Fruit fly (Drosophila melanogaster) whole organism, wandering third instar larva: ENCODE measurements around the gene CG43400.
A peak's percentile ranks its signal among the peaks of the same experiment; 100 is the strongest.

ENCODE experiments used
- Abd-B ChIP-seq: fragments of >200 bp; optimal IDR thresholded peaks from 2 replicates; lab custom pipeline; 2017; ENCODE audit warnings: missing biosample characterization, missing genetic modification characterization
- CG32264 ChIP-seq: fragments of 200-800 bp; sonication (Bioruptor generic); optimal IDR thresholded peaks from 2 replicates; lab custom pipeline; 2016; ENCODE audit warnings: missing biosample characterization, missing genetic modification characterization
- CG9705 ChIP-seq: fragments of 200-800 bp; sonication (Bioruptor generic); optimal IDR thresholded peaks from 2 replicates; lab custom pipeline; 2018; ENCODE audit warnings: missing biosample characterization, mild to moderate bottlenecking, missing genetic modification characterization
- CrebA ChIP-seq: fragments of 200-800 bp; sonication (Bioruptor generic); optimal IDR thresholded peaks from 2 replicates; lab custom pipeline; 2016; ENCODE audit warnings: missing biosample characterization, mild to moderate bottlenecking, missing genetic modification characterization, borderline replicate concordance
- Dfd ChIP-seq: fragments of >200 bp; optimal IDR thresholded peaks from 2 replicates; lab custom pipeline; 2017; ENCODE audit warnings: missing biosample characterization, missing genetic modification characterization
- Dif ChIP-seq: fragments of 200-275, 200-300 bp; sonication (Bioruptor generic); optimal IDR thresholded peaks from 2 replicates; lab custom pipeline; 2018; ENCODE audit warnings: missing biosample characterization, missing genetic modification characterization; ENCODE audit not compliant: partially characterized antibody
- HLH106 ChIP-seq: fragments of 200-800 bp; optimal IDR thresholded peaks from 3 replicates; lab custom pipeline; 2019; ENCODE audit warnings: missing biosample characterization, mild to moderate bottlenecking, missing genetic modification characterization, moderate library complexity
- Hnf4 ChIP-seq: fragments of 200-800 bp; sonication (Bioruptor generic); optimal IDR thresholded peaks from 2 replicates; lab custom pipeline; 2016; ENCODE audit warnings: missing biosample characterization, mild to moderate bottlenecking, missing genetic modification characterization
- Hr83 ChIP-seq: fragments of 200-300 bp; sonication (Bioruptor generic); optimal IDR thresholded peaks from 2 replicates; lab custom pipeline; 2016; ENCODE audit warnings: missing biosample characterization, mild to moderate bottlenecking, missing genetic modification characterization, moderate library complexity; ENCODE audit not compliant: poor library complexity, severe bottlenecking
- Jra ChIP-seq: sonication (Bioruptor generic); optimal IDR thresholded peaks from 2 replicates; lab custom pipeline; 2016; ENCODE audit warnings: missing biosample characterization, missing genetic modification characterization
- Mio ChIP-seq: sonication (Bioruptor generic); optimal IDR thresholded peaks from 2 replicates; lab custom pipeline; 2016; ENCODE audit warnings: missing biosample characterization, missing genetic modification characterization
- Myc ChIP-seq: fragments of >200 bp; optimal IDR thresholded peaks from 2 replicates; lab custom pipeline; 2017
- N ChIP-seq: fragments of >200 bp; optimal IDR thresholded peaks from 2 replicates; lab custom pipeline; 2018; ENCODE audit warnings: missing biosample characterization, missing external identifiers, missing genetic modification characterization
- OdsH ChIP-seq: fragments of 200-800 bp; sonication (Bioruptor generic); optimal IDR thresholded peaks from 2 replicates; lab custom pipeline; 2016; ENCODE audit warnings: missing biosample characterization, mild to moderate bottlenecking, missing genetic modification characterization
- Rel ChIP-seq, 2 experiments: fragments of 200-800 bp; sonication (Bioruptor generic) in 1 of 2; optimal IDR thresholded peaks; 2 replicates in 1 of 2; 3 replicates in 1 of 2; lab custom pipeline; 2016 to 2019; ENCODE audit warnings: mild to moderate bottlenecking in 2 of 2, missing biosample characterization in 2 of 2, missing genetic modification characterization in 2 of 2, moderate library complexity in 1 of 2
- Sp1 ChIP-seq: fragments of 200-800 bp; sonication (Bioruptor generic); optimal IDR thresholded peaks from 3 replicates; lab custom pipeline; 2019; ENCODE audit warnings: missing biosample characterization, mild to moderate bottlenecking, missing genetic modification characterization, moderate library complexity
- Vsx2 ChIP-seq: fragments of 200-300, 225-300 bp; sonication (Bioruptor generic); optimal IDR thresholded peaks from 2 replicates; lab custom pipeline; 2018; ENCODE audit warnings: missing biosample characterization, missing genetic modification characterization; ENCODE audit not compliant: partially characterized antibody
- br ChIP-seq: fragments of 200-800 bp; sonication (Bioruptor generic); optimal IDR thresholded peaks from 2 replicates; lab custom pipeline; 2016; ENCODE audit warnings: missing biosample characterization, missing genetic modification characterization
- dl ChIP-seq, 2 experiments: fragments of 175-275, 200-275 bp in 1 of 2; fragments of 200-275 bp in 1 of 2; sonication (Bioruptor generic); optimal IDR thresholded peaks; lab custom pipeline; 2018; ENCODE audit warnings: mild to moderate bottlenecking in 2 of 2, missing biosample characterization in 2 of 2, missing genetic modification characterization in 2 of 2, moderate library complexity in 2 of 2; ENCODE audit not compliant: partially characterized antibody in 2 of 2, insufficient read depth in 1 of 2
- dmrt93B ChIP-seq: fragments of 200-800 bp; sonication (Bioruptor generic); optimal IDR thresholded peaks from 2 replicates; lab custom pipeline; 2018; ENCODE audit warnings: missing biosample characterization, mild to moderate bottlenecking, missing genetic modification characterization
- ey ChIP-seq: fragments of 200-800 bp; sonication (Bioruptor generic); optimal IDR thresholded peaks from 2 replicates; lab custom pipeline; 2016; ENCODE audit warnings: missing biosample characterization, missing genetic modification characterization
- foxo ChIP-seq, 2 experiments: fragments of 200-800 bp; sonication (Bioruptor generic); optimal IDR thresholded peaks; 2 replicates in 1 of 2; 3 replicates in 1 of 2; lab custom pipeline; 2016 to 2017; ENCODE audit warnings: missing biosample characterization in 2 of 2, missing genetic modification characterization in 2 of 2
- fru ChIP-seq: fragments of 200-800 bp; sonication (Bioruptor generic); optimal IDR thresholded peaks from 3 replicates; lab custom pipeline; 2016; ENCODE audit warnings: missing biosample characterization, mild to moderate bottlenecking, missing genetic modification characterization
- h ChIP-seq: fragments of 200-800 bp; sonication (Bioruptor generic); optimal IDR thresholded peaks from 3 replicates; lab custom pipeline; 2016; ENCODE audit warnings: missing biosample characterization, mild to moderate bottlenecking, missing genetic modification characterization
- jim ChIP-seq: fragments of 175-275, 200-325 bp; sonication (Bioruptor generic); optimal IDR thresholded peaks from 2 replicates; lab custom pipeline; 2016; ENCODE audit warnings: missing biosample characterization, mild to moderate bottlenecking, missing genetic modification characterization
- lola ChIP-seq: fragments of >200 bp; optimal IDR thresholded peaks from 2 replicates; lab custom pipeline; 2017; ENCODE audit warnings: missing biosample characterization, missing genetic modification characterization
- psq ChIP-seq: fragments of 200-800 bp; sonication (Bioruptor generic); optimal IDR thresholded peaks from 3 replicates; lab custom pipeline; 2017; ENCODE audit warnings: missing biosample characterization, mild to moderate bottlenecking, missing genetic modification characterization, moderate library complexity
- rgr ChIP-seq: fragments of 200-800 bp; sonication (Bioruptor generic); optimal IDR thresholded peaks from 3 replicates; lab custom pipeline; 2016; ENCODE audit warnings: missing biosample characterization, mild to moderate bottlenecking, missing genetic modification characterization
- sage ChIP-seq: fragments of 200-800 bp; sonication (Bioruptor generic); optimal IDR thresholded peaks from 2 replicates; lab custom pipeline; 2016; ENCODE audit warnings: missing biosample characterization, mild to moderate bottlenecking, missing genetic modification characterization
- sv ChIP-seq: fragments of 200-800 bp; sonication (Bioruptor generic); optimal IDR thresholded peaks from 3 replicates; lab custom pipeline; 2016; ENCODE audit warnings: missing biosample characterization, missing genetic modification characterization
- usp ChIP-seq: fragments of >200 bp; optimal IDR thresholded peaks from 2 replicates; lab custom pipeline; 2017; ENCODE audit warnings: missing biosample characterization, missing genetic modification characterization
- woc ChIP-seq: sonication (Bioruptor generic); optimal IDR thresholded peaks from 2 replicates; lab custom pipeline; 2016; ENCODE audit warnings: missing biosample characterization, mild to moderate bottlenecking, missing genetic modification characterization

CG43400 gene

DNA sequence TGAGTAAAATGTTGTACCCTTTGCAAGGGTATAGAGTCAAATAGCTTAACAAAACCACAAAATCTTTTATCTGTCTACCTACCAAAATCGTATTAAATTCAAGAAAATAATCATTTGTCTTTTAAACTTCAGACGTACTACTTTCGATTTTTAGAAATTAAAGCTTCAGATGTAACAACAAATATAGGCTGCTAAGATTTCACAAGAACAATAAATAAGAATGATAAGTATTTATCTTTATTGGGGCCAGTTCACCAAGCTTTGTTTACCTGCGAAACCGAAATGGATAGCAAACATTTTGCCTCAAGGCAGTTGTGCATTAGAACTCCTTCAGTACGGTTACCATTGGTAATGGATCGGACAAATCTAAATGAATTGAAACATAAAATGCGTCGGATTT is at the start of gene CG43400:
Gene CG43400 (plus strand): TSS at position 301 of the 400 bp plus-strand sequence.
- no peak for TF ChIP-seq N (GFP tag; lab: Kevin White, UChicago)
- TF ChIP-seq jim (GFP tag; lab: Kevin White, UChicago) = no peak
- TF ChIP-seq Abd-B (GFP tag; lab: Kevin White, UChicago) = no peak
- TF ChIP-seq Jra = no peak
- TF ChIP-seq CG32264 (GFP tag; lab: Kevin White, UChicago) = no peak
- TF ChIP-seq foxo (GFP tag; optimal IDR thresholded peaks at IDR 0.05; lab: Kevin White, UChicago) = no peak
- no peak for TF ChIP-seq Sp1 (GFP tag; lab: Kevin White, UChicago)
- TF ChIP-seq Myc (lab: Kevin White, UChicago) = no peak
- no peak for TF ChIP-seq Dfd (GFP tag; lab: Kevin White, UChicago)
- TF ChIP-seq sage (GFP tag; lab: Kevin White, UChicago) = no peak
- no peak for TF ChIP-seq Rel (GFP tag; optimal IDR thresholded peaks at IDR 0.05; lab: Kevin White, UChicago)
- TF ChIP-seq Rel (tag; optimal IDR thresholded peaks at IDR 0.05; lab: Kevin White, UChicago) = no peak
- no peak for TF ChIP-seq Vsx2 (GFP tag; lab: Kevin White, UChicago)
- no peak for TF ChIP-seq Hnf4 (GFP tag; lab: Kevin White, UChicago)
- TF ChIP-seq br (GFP tag; lab: Kevin White, UChicago) = no peak
- TF ChIP-seq ey (GFP tag; lab: Kevin White, UChicago) = no peak
- TF ChIP-seq woc (GFP tag; lab: Kevin White, UChicago) = no peak
- no peak for TF ChIP-seq fru (GFP tag; lab: Kevin White, UChicago)

DNA sequence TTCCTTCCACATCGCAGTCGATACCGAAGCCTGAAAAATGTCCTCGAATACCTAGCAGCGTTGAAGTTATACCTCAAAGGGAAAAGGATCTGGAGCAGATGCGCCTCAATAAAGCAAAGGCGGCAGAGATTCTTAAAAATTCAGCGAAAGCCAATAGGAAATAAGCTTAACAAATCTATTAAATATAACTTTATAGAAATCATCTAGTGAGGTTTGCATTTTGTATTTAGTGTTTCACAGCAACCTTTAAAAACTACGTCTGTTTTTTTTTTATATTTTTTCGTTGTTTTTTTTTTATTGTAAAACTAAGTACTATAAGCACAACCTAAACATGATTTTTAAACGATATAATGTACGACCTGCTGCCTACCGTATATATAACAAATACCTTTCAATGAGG is 48.4 kb upstream of the CG43400 start, which contains the start of gene CG31897:
Gene CG31897 (plus strand): TSS at position 301 of the 400 bp plus-strand sequence.
- no peak for TF ChIP-seq Jra
- TF ChIP-seq Hr83 (GFP tag; lab: Kevin White, UChicago) = no peak

DNA sequence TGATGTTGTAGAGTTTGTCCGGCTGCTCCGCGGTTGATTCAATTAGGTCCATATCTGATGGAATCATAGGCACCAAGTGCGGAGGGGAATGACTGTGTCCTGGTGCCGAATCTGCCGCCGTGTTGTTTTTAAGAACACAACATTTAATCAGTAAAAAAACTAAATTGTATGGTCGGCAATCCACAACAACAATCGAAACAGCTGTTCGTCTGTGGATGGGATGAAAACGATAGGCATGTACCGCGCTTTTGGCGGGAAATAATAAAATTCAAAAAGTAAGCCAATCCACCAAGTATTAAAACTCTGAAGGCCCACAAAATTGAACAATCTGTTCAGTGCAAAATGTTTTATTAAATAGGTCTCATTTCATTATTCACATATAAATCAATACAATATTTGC is 41.2 kb upstream of the CG43400 start, which contains the start of gene Aasdh:
Gene Aasdh (minus strand): TSS at position 219 of the 400 bp plus-strand sequence.
- TF ChIP-seq Dfd (GFP tag; lab: Kevin White, UChicago) (no peak), br (GFP tag; lab: Kevin White, UChicago) (no peak), CG32264 (GFP tag; lab: Kevin White, UChicago) (no peak), dl (GFP tag; optimal IDR thresholded peaks at IDR 0.05; lab: Kevin White, UChicago; ENCODE audit: insufficient read depth in 1 of 2, partially characterized antibody in 2 of 2) (no peak), CG9705 (GFP tag; lab: Kevin White, UChicago) (no peak), CrebA (GFP tag; lab: Kevin White, UChicago) (no peak)

DNA sequence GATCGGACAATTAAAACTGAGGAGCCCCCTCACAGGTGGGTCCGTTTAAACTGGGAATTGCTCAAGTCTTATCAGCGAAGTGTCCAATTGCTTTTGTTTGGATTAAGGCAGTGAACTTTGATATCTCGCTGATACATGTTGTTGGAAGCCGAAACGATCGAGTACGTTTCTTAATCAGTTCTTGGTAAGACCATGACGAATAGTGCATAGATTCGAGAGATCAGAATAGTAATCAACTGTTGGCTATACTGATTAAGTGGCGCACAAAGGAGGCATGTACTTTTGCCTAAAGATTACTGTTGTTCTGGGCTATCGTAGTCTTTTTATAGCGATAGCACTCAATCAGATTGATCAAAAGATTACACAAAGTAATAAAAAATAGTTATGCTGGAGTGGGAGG is 39.0 kb upstream of the CG43400 start:
- TF ChIP-seq psq = no peak
- no peak for TF ChIP-seq Mio (GFP tag; lab: Kevin White, UChicago)
- TF ChIP-seq Vsx2 (GFP tag; lab: Kevin White, UChicago) = no peak
- no peak for TF ChIP-seq sv (GFP tag; lab: Kevin White, UChicago)
- no peak for TF ChIP-seq HLH106 (tag; lab: Kevin White, UChicago)
- TF ChIP-seq Dif (GFP tag; lab: Kevin White, UChicago) = peak; percentile 20
- TF ChIP-seq CrebA (GFP tag; lab: Kevin White, UChicago) = no peak
- peak; percentile 4 for TF ChIP-seq Hnf4 (GFP tag; lab: Kevin White, UChicago)

DNA sequence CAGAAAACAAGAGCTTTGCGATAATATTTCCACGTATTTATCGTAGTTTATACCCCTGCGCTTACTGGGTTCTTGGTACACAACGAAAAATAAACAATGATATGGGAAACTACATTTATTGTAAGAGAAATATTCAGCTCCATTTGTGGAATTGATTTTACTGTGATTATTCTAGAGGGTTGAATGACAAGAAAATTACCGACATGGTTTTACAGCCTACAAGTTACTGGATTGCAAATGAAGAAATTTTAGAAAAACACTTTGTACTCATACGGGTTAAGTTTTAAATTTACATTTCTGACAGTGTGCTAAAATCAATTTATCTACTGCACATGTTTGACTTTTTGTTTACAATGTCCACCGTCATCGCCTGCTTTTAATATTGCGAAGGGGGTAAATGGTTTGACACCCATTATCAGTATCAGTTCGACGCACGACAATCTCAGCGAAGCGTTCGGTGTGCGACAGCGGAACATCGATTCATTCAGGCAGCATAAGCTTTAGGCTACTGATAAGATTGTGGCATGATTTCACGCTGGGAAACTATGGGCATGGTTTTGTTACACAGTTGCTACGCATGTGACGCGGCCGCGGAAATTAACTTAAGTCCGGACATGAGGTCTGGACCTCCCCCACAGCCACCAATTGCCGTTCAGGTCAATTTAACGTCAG is 28.6 kb upstream of the CG43400 start:
- TF ChIP-seq jim (GFP tag; lab: Kevin White, UChicago) (no peak), Sp1 (GFP tag; lab: Kevin White, UChicago) (peak; percentile 7), dmrt93B (GFP tag; lab: Kevin White, UChicago) (no peak), usp (GFP tag; lab: Kevin White, UChicago) (no peak), Hr83 (GFP tag; lab: Kevin White, UChicago) (no peak), HLH106 (tag; lab: Kevin White, UChicago) (peak; percentile 10), Hnf4 (GFP tag; lab: Kevin White, UChicago) (peak; percentile 13), ey (GFP tag; lab: Kevin White, UChicago) (peak; percentile 28), h (GFP tag; lab: Kevin White, UChicago) (peak; percentile 52), OdsH (GFP tag; lab: Kevin White, UChicago) (peak; percentile 4), lola (GFP tag; lab: Kevin White, UChicago) (no peak), CrebA (GFP tag; lab: Kevin White, UChicago) (no peak), rgr (GFP tag; lab: Kevin White, UChicago) (peak; percentile 39), sage (GFP tag; lab: Kevin White, UChicago) (no peak), br (GFP tag; lab: Kevin White, UChicago) (peak; percentile 16)
